Fruit fly (Drosophila melanogaster): ENCODE data around the gene CG9497.

The CG9497 gene

dm6 chr2L:6356134-6356533 is 7.9 kb upstream of the CG9497 start:
- TF ChIP-seq CTCF (optimal IDR thresholded peaks at IDR 0.05) (no peak), CG8478 (optimal IDR thresholded peaks at IDR 0.05) (no peak)

- TF ChIP-seq CTCF (optimal IDR thresholded peaks at IDR 0.05) (no peak), CG8478 (optimal IDR thresholded peaks at IDR 0.05) (no peak)
These were observed 6.4 kb upstream of the CG9497 start, which contains the start of gene ppk14 for dm6 chr2L:6354656-6355055. Gene ppk14, plus strand, starts transcription at chr2L:6354956.

dm6 chr2L:6354231-6354630 is 6.0 kb upstream of the CG9497 start, which contains the start of gene ppk7:
Gene ppk7, minus strand, starts transcription at chr2L:6354331.
- TF ChIP-seq CTCF (optimal IDR thresholded peaks at IDR 0.05) (no peak), CG8478 (optimal IDR thresholded peaks at IDR 0.05) (no peak)

- no peak for TF ChIP-seq CTCF (optimal IDR thresholded peaks at IDR 0.05)
- no peak for TF ChIP-seq CG8478 (optimal IDR thresholded peaks at IDR 0.05)
These were observed 3.6 kb upstream of the CG9497 start for dm6 chr2L:6351809-6352182.

- no peak for TF ChIP-seq CG8478 (optimal IDR thresholded peaks at IDR 0.05)
- TF ChIP-seq CTCF (optimal IDR thresholded peaks at IDR 0.05): no peak
These were observed 3.0 kb upstream of the CG9497 start, which contains the start of gene CG9498 for dm6 chr2L:6350984-6351808. Gene CG9498, minus strand, starts transcription at chr2L:6351034.

dm6 chr2L:6343084-6343873 is 4.9 kb downstream of the CG9497 start:
- TF ChIP-seq CG8478 (optimal IDR thresholded peaks at IDR 0.05): no peak
- TF ChIP-seq CTCF (optimal IDR thresholded peaks at IDR 0.05): peak in 1 of 2 experiments; percentile 35

dm6 chr2L:6341246-6341645 is 7.0 kb downstream of the CG9497 start:
- TF ChIP-seq CG8478 (optimal IDR thresholded peaks at IDR 0.05): no peak
- TF ChIP-seq CTCF (optimal IDR thresholded peaks at IDR 0.05): no peak

- TF ChIP-seq CTCF (optimal IDR thresholded peaks at IDR 0.05): no peak
These were observed 8.0 kb downstream of the CG9497 start for dm6 chr2L:6340222-6340725.

- TF ChIP-seq CTCF (optimal IDR thresholded peaks at IDR 0.05) (peak; percentile 20 to 23), CG8478 (optimal IDR thresholded peaks at IDR 0.05) (no peak)
These were observed 9.0 kb downstream of the CG9497 start for dm6 chr2L:6339010-6339897.

dm6 chr2L:6338367-6338975 is 9.8 kb downstream of the CG9497 start, which contains the start of the genes Pez and Cpr:
Gene Pez, minus strand, starts transcription at chr2L:6338671.
Gene Cpr, plus strand, starts transcription at chr2L:6338836.
- peak; percentile 94 to 98 for TF ChIP-seq CTCF (optimal IDR thresholded peaks at IDR 0.05)
- TF ChIP-seq CG8478 (optimal IDR thresholded peaks at IDR 0.05): no peak

dm6 chr2L:6337843-6338366 is 10.3 kb downstream of the CG9497 start:
- TF ChIP-seq CTCF (optimal IDR thresholded peaks at IDR 0.05): no peak
- TF ChIP-seq CG8478 (optimal IDR thresholded peaks at IDR 0.05): no peak

dm6 chr2L:6324386-6324744 is 23.9 kb downstream of the CG9497 start:
- TF ChIP-seq CG8478 (optimal IDR thresholded peaks at IDR 0.05) (no peak), CTCF (optimal IDR thresholded peaks at IDR 0.05) (no peak)

dm6 chr2L:6323536-6324385 is 24.5 kb downstream of the CG9497 start, which contains the start of gene PDZ-GEF:
Gene PDZ-GEF, plus strand, starts transcription at chr2L:6323767.
- TF ChIP-seq CTCF (optimal IDR thresholded peaks at IDR 0.05): peak; percentile 93 to 96
- TF ChIP-seq CG8478 (optimal IDR thresholded peaks at IDR 0.05): peak; percentile 13
